Worm (Caenorhabditis elegans) whole organism, L1 larva: ENCODE results near the gene F32A5.4.

Experiments used
- mdl-1 ChIP-seq, 2 experiments: fragments of 150-350 bp; optimal IDR thresholded peaks; 2 replicates each; lab custom pipeline; 2014 to 2017; ENCODE audit warnings: missing biosample characterization in 2 of 2, missing genetic modification characterization in 2 of 2, inconsistent platforms in 1 of 2
- snpc-4 ChIP-seq: fragments of 150-350 bp; optimal IDR thresholded peaks from 2 replicates; lab custom pipeline; 2014; ENCODE audit warnings: missing biosample characterization, missing genetic modification characterization

DNA sequence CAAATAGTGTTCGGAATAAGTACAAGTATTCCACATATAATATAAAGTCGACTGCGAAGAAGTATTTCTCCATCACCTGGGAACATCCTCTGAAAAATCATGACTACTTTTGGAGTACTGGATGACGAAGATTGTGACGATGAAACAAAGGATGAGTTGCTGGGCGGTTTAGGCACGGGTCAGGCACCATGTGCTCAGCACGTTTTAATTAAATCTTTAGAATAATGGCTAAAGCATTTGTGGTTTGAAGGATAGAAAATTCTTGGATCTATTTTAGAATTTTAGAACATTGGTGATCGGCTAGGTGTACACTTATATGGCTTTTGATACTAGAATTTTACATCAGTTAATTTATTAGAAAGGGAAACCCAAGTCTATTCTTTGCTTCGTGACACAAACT is 41.8 kb upstream of the F32A5.4 start, which contains the start of gene C27H5.6:
- TF ChIP-seq mdl-1 (tag; optimal IDR thresholded peaks at IDR 0.05; lab: Kevin White, UChicago) (no peak), snpc-4 (tag; lab: Kevin White, UChicago) (no peak)
